Fruit fly (Drosophila melanogaster) whole organism, embryonic: ENCODE data around the gene Hip1.

ENCODE experiments used
- Bgb ChIP-seq: fragments of 200-800 bp; sonication (Bioruptor generic); IDR thresholded peaks from 2 replicates; pipeline ENCODE4 v1.3.6; 2022; ENCODE audit warnings: missing biosample characterization, missing genetic modification characterization; ENCODE audit not compliant: partially characterized antibody
- CG10979 ChIP-seq: fragments of 200-800 bp; sonication (Bioruptor generic); optimal IDR thresholded peaks from 2 replicates; lab custom pipeline; 2018; ENCODE audit warnings: missing biosample characterization, mild to moderate bottlenecking, missing genetic modification characterization, moderate library complexity
- CG12071 ChIP-seq: fragments of 200-800 bp; sonication (Bioruptor generic); optimal IDR thresholded peaks from 3 replicates; lab custom pipeline; 2018; ENCODE audit warnings: missing biosample characterization, mild to moderate bottlenecking, missing genetic modification characterization
- CG12659 ChIP-seq: fragments of 200-800 bp; sonication (Bioruptor generic); optimal IDR thresholded peaks from 3 replicates; lab custom pipeline; 2017; ENCODE audit warnings: mild to moderate bottlenecking, missing biosample characterization, missing genetic modification reagents, missing genetic modification characterization
- CG12744 ChIP-seq: fragments of 200-800 bp; sonication (Bioruptor generic); optimal IDR thresholded peaks from 2 replicates; lab custom pipeline; 2016; ENCODE audit warnings: missing biosample characterization, missing genetic modification characterization
- CG13287 ChIP-seq: fragments of 200-800 bp; sonication (Bioruptor generic); IDR thresholded peaks from 2 replicates; pipeline ENCODE4 v1.3.6; 2022; ENCODE audit warnings: missing biosample characterization, missing genetic modification characterization; ENCODE audit not compliant: partially characterized antibody
- CG14014 ChIP-seq: fragments of 200-800 bp; sonication (Bioruptor generic); IDR thresholded peaks from 2 replicates; pipeline ENCODE4 v1.3.6; 2022; ENCODE audit warnings: missing biosample characterization, missing genetic modification characterization
- CG14710 ChIP-seq: fragments of 200-800 bp; sonication (Bioruptor generic); optimal IDR thresholded peaks from 3 replicates; lab custom pipeline; 2019; ENCODE audit warnings: missing biosample characterization, mild to moderate bottlenecking, missing genetic modification characterization, moderate library complexity
- CG14965 ChIP-seq: fragments of 200-800 bp; sonication (Bioruptor generic); optimal IDR thresholded peaks from 2 replicates; lab custom pipeline; 2016; ENCODE audit warnings: missing biosample characterization, missing genetic modification characterization, borderline replicate concordance
- CG15601 ChIP-seq: fragments of 200-800 bp; sonication (Bioruptor generic); optimal IDR thresholded peaks from 3 replicates; lab custom pipeline; 2019; ENCODE audit warnings: missing biosample characterization, mild to moderate bottlenecking, missing genetic modification characterization, moderate library complexity
- CG1647 ChIP-seq: fragments of 200-800 bp; sonication (Bioruptor generic); optimal IDR thresholded peaks from 3 replicates; lab custom pipeline; 2016; ENCODE audit warnings: missing biosample characterization, missing genetic modification characterization
- CG16863 ChIP-seq: fragments of 200-800 bp; sonication (Bioruptor generic); optimal IDR thresholded peaks from 3 replicates; lab custom pipeline; 2016; ENCODE audit warnings: missing biosample characterization, missing genetic modification characterization
- CG17359 ChIP-seq: fragments of 200-800 bp; sonication (Bioruptor generic); optimal IDR thresholded peaks from 3 replicates; lab custom pipeline; 2018; ENCODE audit warnings: missing biosample characterization, mild to moderate bottlenecking, missing genetic modification characterization, moderate library complexity
- CG1792 ChIP-seq: fragments of 200-800 bp; sonication (Bioruptor generic); optimal IDR thresholded peaks from 2 replicates; lab custom pipeline; 2016; ENCODE audit warnings: missing biosample characterization, missing genetic modification characterization
- CG18619 ChIP-seq: fragments of 200-800 bp; sonication (Bioruptor generic); optimal IDR thresholded peaks from 3 replicates; lab custom pipeline; 2017; ENCODE audit warnings: missing biosample characterization, mild to moderate bottlenecking, missing genetic modification characterization
- CG2678 ChIP-seq: fragments of 200-800 bp; sonication (Bioruptor generic); optimal IDR thresholded peaks from 3 replicates; lab custom pipeline; 2019; ENCODE audit warnings: missing biosample characterization, mild to moderate bottlenecking, missing genetic modification characterization, moderate library complexity
- CG2889 ChIP-seq: fragments of 200-800 bp; sonication (Bioruptor generic); IDR thresholded peaks from 3 replicates; pipeline ENCODE4 v1.3.6; 2022; ENCODE audit warnings: missing biosample characterization, missing genetic modification characterization
- CG3281 ChIP-seq: fragments of 200-800 bp; sonication (Bioruptor generic); optimal IDR thresholded peaks from 3 replicates; lab custom pipeline; 2017; ENCODE audit warnings: missing biosample characterization, mild to moderate bottlenecking, missing genetic modification characterization
- CG3407 ChIP-seq: fragments of 200-800 bp; sonication (Bioruptor generic); optimal IDR thresholded peaks from 2 replicates; lab custom pipeline; 2018; ENCODE audit warnings: missing biosample characterization, mild to moderate bottlenecking, missing genetic modification characterization
- CG34376 ChIP-seq: fragments of 200-800 bp; sonication (Bioruptor generic); optimal IDR thresholded peaks from 2 replicates; lab custom pipeline; 2018; ENCODE audit warnings: missing biosample characterization, mild to moderate bottlenecking, missing genetic modification characterization
- CG6254 ChIP-seq: fragments of 200-800 bp; sonication (Bioruptor generic); optimal IDR thresholded peaks from 3 replicates; lab custom pipeline; 2017; ENCODE audit warnings: mild to moderate bottlenecking, missing biosample characterization, missing genetic modification reagents, missing genetic modification characterization
- CG7271 ChIP-seq: fragments of 200-800 bp; sonication (Bioruptor generic); optimal IDR thresholded peaks from 2 replicates; lab custom pipeline; 2018; ENCODE audit warnings: missing biosample characterization, mild to moderate bottlenecking, missing genetic modification characterization, moderate library complexity
- CG8944 ChIP-seq: fragments of 200-800 bp; sonication (Bioruptor generic); optimal IDR thresholded peaks from 3 replicates; lab custom pipeline; 2016; ENCODE audit warnings: missing biosample characterization, missing genetic modification characterization
- CG9876 ChIP-seq: fragments of 200-800 bp; sonication (Bioruptor generic); optimal IDR thresholded peaks from 2 replicates; lab custom pipeline; 2016; ENCODE audit warnings: missing biosample characterization, missing genetic modification characterization
- D ChIP-seq, 2 experiments: fragments of 200-800 bp in 1 of 2; fragments of >200 bp in 1 of 2; sonication (Bioruptor generic) in 1 of 2; optimal IDR thresholded peaks; 2 replicates in 1 of 2; 3 replicates in 1 of 2; lab custom pipeline; 2017; ENCODE audit warnings: mild to moderate bottlenecking in 1 of 2, missing biosample characterization in 1 of 2, missing genetic modification characterization in 1 of 2, missing genetic modification reagents in 1 of 2
- Dp ChIP-seq: fragments of 200-800 bp; sonication (Bioruptor generic); optimal IDR thresholded peaks from 2 replicates; lab custom pipeline; 2018; ENCODE audit warnings: missing biosample characterization, mild to moderate bottlenecking, missing genetic modification characterization, moderate library complexity
- E2f1 ChIP-seq: fragments of 200-800 bp; sonication (Bioruptor generic); IDR thresholded peaks from 2 replicates; pipeline ENCODE4 v1.3.6; 2022; ENCODE audit warnings: missing biosample characterization, missing genetic modification characterization
- Gug ChIP-seq: fragments of 200-800 bp; sonication (Bioruptor generic); IDR thresholded peaks from 4 replicates; pipeline ENCODE4 v1.3.6; 2022; ENCODE audit warnings: missing biosample characterization, missing genetic modification characterization
- MESR4 ChIP-seq: fragments of 200-800 bp; sonication (Bioruptor generic); optimal IDR thresholded peaks from 2 replicates; lab custom pipeline; 2018; ENCODE audit warnings: missing biosample characterization, mild to moderate bottlenecking, missing genetic modification characterization, moderate library complexity
- Med ChIP-seq: fragments of 200-800 bp; sonication (Bioruptor generic); peaks from one replicate; lab custom pipeline; 2016; ENCODE audit warnings: missing biosample characterization, missing genetic modification characterization, mild to moderate bottlenecking, inconsistent platforms, moderate library complexity
- NK7.1 ChIP-seq: fragments of 200-800 bp; sonication (Bioruptor generic); optimal IDR thresholded peaks from 3 replicates; lab custom pipeline; 2016; ENCODE audit warnings: missing biosample characterization, missing genetic modification characterization
- Opbp ChIP-seq: fragments of 200-800 bp; sonication (Bioruptor generic); IDR thresholded peaks from 3 replicates; pipeline ENCODE4 v1.3.6; 2022; ENCODE audit warnings: missing biosample characterization, missing genetic modification characterization; ENCODE audit not compliant: partially characterized antibody
- Rx ChIP-seq: fragments of 200-800 bp; sonication (Bioruptor generic); IDR thresholded peaks from 2 replicates; pipeline ENCODE4 v1.3.6; 2022; ENCODE audit warnings: missing biosample characterization, missing genetic modification characterization
- Trl ChIP-seq, 3 experiments: fragments of >200 bp in 2 of 3; fragments of 200-800 bp in 1 of 3; sonication (Bioruptor generic) in 1 of 3; optimal IDR thresholded peaks; 2 replicates in 1 of 3; 3 replicates in 2 of 3; lab custom pipeline; 2016 to 2017; ENCODE audit warnings: missing biosample characterization in 1 of 3, missing genetic modification characterization in 1 of 3
- ase ChIP-seq: fragments of 200-800 bp; sonication (Bioruptor generic); IDR thresholded peaks from 3 replicates; pipeline ENCODE4 v1.3.6; 2022; ENCODE audit warnings: missing biosample characterization, missing genetic modification characterization
- br ChIP-seq: fragments of >200 bp; optimal IDR thresholded peaks from 2 replicates; lab custom pipeline; 2017
- croc ChIP-seq: fragments of 200-800 bp; sonication (Bioruptor generic); conservative IDR thresholded peaks from 3 replicates; pipeline ENCODE4 v1.3.6; 2022; ENCODE audit warnings: missing biosample characterization, missing genetic modification characterization
- da ChIP-seq: fragments of 200-800 bp; sonication (Bioruptor generic); optimal IDR thresholded peaks from 2 replicates; lab custom pipeline; 2016; ENCODE audit warnings: missing biosample characterization, missing genetic modification characterization
- eyg ChIP-seq: fragments of 200-800 bp; sonication (Bioruptor generic); optimal IDR thresholded peaks from 3 replicates; lab custom pipeline; 2016; ENCODE audit warnings: missing biosample characterization, missing genetic modification characterization
- gsb-n ChIP-seq: fragments of 200-800 bp; sonication (Bioruptor generic); optimal IDR thresholded peaks from 3 replicates; lab custom pipeline; 2018; ENCODE audit warnings: missing biosample characterization, mild to moderate bottlenecking, missing genetic modification characterization
- ham ChIP-seq: fragments of 200-800 bp; sonication (Bioruptor generic); IDR thresholded peaks from 2 replicates; pipeline ENCODE4 v1.3.6; 2022; ENCODE audit warnings: missing biosample characterization, missing genetic modification characterization
- mld ChIP-seq: fragments of 200-800 bp; sonication (Bioruptor generic); IDR thresholded peaks from 3 replicates; pipeline ENCODE4 v1.3.6; 2022; ENCODE audit warnings: missing biosample characterization, missing genetic modification characterization; ENCODE audit not compliant: partially characterized antibody
- nerfin-1 ChIP-seq: fragments of 200-800 bp; sonication (Bioruptor generic); optimal IDR thresholded peaks from 3 replicates; lab custom pipeline; 2019; ENCODE audit warnings: missing biosample characterization, mild to moderate bottlenecking, missing genetic modification characterization, moderate library complexity
- nerfin-2 ChIP-seq: fragments of 200-800 bp; sonication (Bioruptor generic); IDR thresholded peaks from 2 replicates; pipeline ENCODE4 v1.3.6; 2022; ENCODE audit warnings: missing biosample characterization, missing genetic modification characterization; ENCODE audit not compliant: partially characterized antibody
- nmo ChIP-seq: fragments of 200-800 bp; sonication (Bioruptor generic); optimal IDR thresholded peaks from 2 replicates; lab custom pipeline; 2018; ENCODE audit warnings: missing biosample characterization, mild to moderate bottlenecking, missing genetic modification characterization, moderate library complexity
- peb ChIP-seq: fragments of 200-800 bp; sonication (Bioruptor generic); IDR thresholded peaks from 2 replicates; pipeline ENCODE4 v1.3.6; 2022; ENCODE audit warnings: missing biosample characterization, missing genetic modification characterization
- pzg ChIP-seq: fragments of 200-800 bp; sonication (Bioruptor generic); optimal IDR thresholded peaks from 3 replicates; lab custom pipeline; 2018; ENCODE audit warnings: missing biosample characterization, mild to moderate bottlenecking, missing genetic modification characterization, moderate library complexity
- salm ChIP-seq: fragments of 200-800 bp; sonication (Bioruptor generic); optimal IDR thresholded peaks from 2 replicates; lab custom pipeline; 2018; ENCODE audit warnings: missing biosample characterization, mild to moderate bottlenecking, missing genetic modification characterization
- tgo ChIP-seq: fragments of 200-800 bp; sonication (Bioruptor generic); IDR thresholded peaks from 3 replicates; pipeline ENCODE4 v1.3.6; 2022; ENCODE audit warnings: missing biosample characterization, missing genetic modification characterization
- tna ChIP-seq: fragments of 200-800 bp; sonication (Bioruptor generic); IDR thresholded peaks from 2 replicates; pipeline ENCODE4 v1.3.6; 2022; ENCODE audit warnings: missing biosample characterization, missing genetic modification characterization; ENCODE audit not compliant: partially characterized antibody

The Hip1 gene

DNA sequence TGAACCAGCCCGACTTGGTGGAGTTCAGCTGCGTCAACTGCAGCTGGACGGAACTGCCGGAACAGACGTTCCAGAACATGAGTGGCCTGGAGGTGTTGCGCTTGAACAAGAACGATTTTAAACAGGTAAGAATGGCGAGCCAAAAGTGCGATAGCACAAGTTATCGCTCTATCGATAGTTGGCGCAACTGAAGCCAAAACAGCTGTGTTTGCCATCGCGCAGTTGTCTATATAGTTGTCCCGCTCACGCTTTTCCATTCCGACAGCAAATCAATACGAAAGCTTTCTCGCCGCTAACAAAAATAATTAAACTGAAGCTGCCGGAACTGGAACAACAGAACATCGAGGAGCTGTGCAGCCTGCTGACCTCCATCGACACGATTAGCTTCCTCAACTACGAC, 21.2 kb upstream of the Hip1 start (continued):
- peak; percentile 85; the same call in 2 of the 3 replicates for TF ChIP-seq mld (GFP tag; lab: Robert Waterston, UW)
- TF ChIP-seq nmo: peak; percentile 6
- TF ChIP-seq NK7.1 (GFP tag; lab: Kevin White, UChicago): no peak
- peak; percentile 81 for TF ChIP-seq tna (GFP tag; lab: Robert Waterston, UW)
- TF ChIP-seq CG14014: no peak
- TF ChIP-seq CG17359: peak; percentile 6
- no peak for TF ChIP-seq CG3281 (GFP tag; lab: Kevin White, UChicago)
- TF ChIP-seq CG8944: no peak
- no peak for TF ChIP-seq CG12071
- no peak for TF ChIP-seq CG10979 (tag; lab: Kevin White, UChicago)
- TF ChIP-seq CG16863 (GFP tag; lab: Kevin White, UChicago): no peak
- TF ChIP-seq CG9876 (GFP tag; lab: Kevin White, UChicago): no peak
- TF ChIP-seq CG6254 (GFP tag; lab: Kevin White, UChicago): no peak
- TF ChIP-seq ase: no peak
- no peak for TF ChIP-seq CG2678 (tag; lab: Kevin White, UChicago)
- TF ChIP-seq peb: no peak
- TF ChIP-seq eyg (GFP tag; lab: Kevin White, UChicago): no peak
- TF ChIP-seq Opbp: peak; percentile 85; the same call in 2 of the 3 replicates
- no peak for TF ChIP-seq Trl (optimal IDR thresholded peaks at IDR 0.05; lab: Kevin White, UChicago)
- no peak for TF ChIP-seq Trl (GFP tag; optimal IDR thresholded peaks at IDR 0.05; lab: Kevin White, UChicago)
- TF ChIP-seq CG7271 (tag; lab: Kevin White, UChicago): no peak
- peak; percentile 3 for TF ChIP-seq MESR4 (GFP tag; lab: Kevin White, UChicago)
- TF ChIP-seq ham (GFP tag; lab: Robert Waterston, UW): no peak
- TF ChIP-seq CG18619: no peak
- TF ChIP-seq gsb-n (tag; lab: Kevin White, UChicago): no peak
- peak; percentile 94 for TF ChIP-seq CG13287
- TF ChIP-seq salm (tag; lab: Kevin White, UChicago): no peak
- no peak for TF ChIP-seq da (GFP tag; lab: Kevin White, UChicago)
- no peak for TF ChIP-seq CG14965 (GFP tag; lab: Kevin White, UChicago)
- peak; percentile 92 for TF ChIP-seq Bgb (GFP tag; lab: Robert Waterston, UW)
- no peak for TF ChIP-seq CG12744
- peak; percentile 82 for TF ChIP-seq Med (GFP tag; lab: Kevin White, UChicago)
- peak; percentile 51 for TF ChIP-seq CG12659
- TF ChIP-seq CG1647 (GFP tag; lab: Kevin White, UChicago): no peak
- no peak for TF ChIP-seq Gug (GFP tag; lab: Robert Waterston, UW)
- no peak for TF ChIP-seq D (optimal IDR thresholded peaks at IDR 0.05; lab: Kevin White, UChicago)
- TF ChIP-seq D (GFP tag; optimal IDR thresholded peaks at IDR 0.05; lab: Kevin White, UChicago): no peak
- no peak for TF ChIP-seq br (lab: Kevin White, UChicago)
- no peak for TF ChIP-seq CG1792 (GFP tag; lab: Kevin White, UChicago)
- TF ChIP-seq CG34376 (GFP tag; lab: Kevin White, UChicago): peak; percentile 19
- TF ChIP-seq nerfin-2 (GFP tag; lab: Robert Waterston, UW): peak; percentile 70; the same call in 1 of the 2 replicates
- TF ChIP-seq nerfin-1 (tag; lab: Kevin White, UChicago): no peak
- TF ChIP-seq Rx: no peak
- TF ChIP-seq CG14710 (tag; lab: Kevin White, UChicago): peak; percentile 2
- TF ChIP-seq tgo (GFP tag; lab: Robert Waterston, UW): no peak
- no peak for TF ChIP-seq CG3407 (GFP tag; lab: Kevin White, UChicago)
- no peak for TF ChIP-seq E2f1 (GFP tag; lab: Robert Waterston, UW)
- TF ChIP-seq CG2889 (GFP tag; lab: Robert Waterston, UW): no peak
- peak; percentile 90 for TF ChIP-seq Dp (GFP tag; lab: Kevin White, UChicago)
- TF ChIP-seq CG15601: no peak
- no peak for TF ChIP-seq croc (GFP tag; lab: Robert Waterston, UW)
- TF ChIP-seq pzg (GFP tag; lab: Kevin White, UChicago): peak; percentile 88
